Fruit fly (Drosophila melanogaster): ENCODE measurements around the gene Sem1.

Sem1 gene

DNA sequence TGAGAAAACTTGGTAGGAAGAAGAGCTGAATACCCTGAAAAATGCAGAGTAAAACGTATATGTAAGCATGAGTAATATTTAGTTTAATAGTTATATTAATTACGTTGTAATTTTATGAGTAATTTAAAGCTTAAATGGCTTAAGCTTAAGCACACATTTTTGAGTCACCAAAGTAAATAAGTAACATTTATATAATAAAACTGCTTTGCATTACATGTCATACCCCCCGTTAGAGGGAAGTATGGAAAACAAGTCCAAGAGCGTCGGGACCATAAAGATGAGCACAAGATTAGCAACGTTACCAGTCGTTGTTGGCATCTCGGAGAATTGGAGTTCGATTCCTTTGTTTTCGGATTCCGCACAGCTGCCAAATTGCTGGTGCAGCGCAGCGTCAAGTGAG is 30.5 kb downstream of the Sem1 start (continued):
- TF ChIP-seq Eip78C (GFP tag) (peak; percentile 71), Sox102F (GFP tag; optimal IDR thresholded peaks at IDR 0.05) (peak; percentile 38), achi (GFP tag; optimal IDR thresholded peaks at IDR 0.05) (peak; percentile 32), CG10669 (GFP tag; optimal IDR thresholded peaks at IDR 0.05) (no peak), CG15336 (GFP tag; IDR thresholded peaks at IDR 0.05) (peak; percentile 50; the same call in 1 of the 2 replicates), fd59A (GFP tag; optimal IDR thresholded peaks at IDR 0.05) (peak; percentile 24), Blimp-1 (GFP tag; optimal IDR thresholded peaks at IDR 0.05) (no peak), CG6163 (GFP tag; IDR thresholded peaks at IDR 0.05) (0 out of 3 replicates have a peak, but pooled peaks have one; percentile 5), CG11902 (GFP tag; optimal IDR thresholded peaks at IDR 0.05) (no peak), Hr38 (GFP tag; optimal IDR thresholded peaks at IDR 0.05) (no peak), CG6792 (GFP tag; optimal IDR thresholded peaks at IDR 0.05) (peak; percentile 19), dsx (GFP tag; optimal IDR thresholded peaks at IDR 0.05; ENCODE audit: poor library complexity, severe bottlenecking) (no peak), CG7368 (GFP tag; optimal IDR thresholded peaks at IDR 0.05) (no peak)

DNA sequence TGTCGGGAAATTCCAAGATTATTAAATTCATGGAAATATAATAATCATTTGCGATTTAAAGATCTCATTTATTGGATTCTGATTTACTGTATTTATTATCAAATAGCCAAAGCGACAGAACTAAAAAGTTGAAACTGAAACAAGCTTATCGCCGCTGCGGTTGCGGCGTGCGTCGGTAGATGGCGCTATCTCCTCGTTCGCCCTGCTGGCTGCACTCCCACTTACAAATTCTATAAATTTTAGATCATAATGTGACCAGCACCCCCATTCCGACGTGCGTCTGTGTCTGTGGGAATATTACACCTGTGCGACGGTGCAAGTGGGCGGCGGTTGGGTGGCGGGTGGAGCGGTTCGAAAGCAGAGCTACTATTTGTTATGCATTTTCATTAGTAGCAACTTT is 33.6 kb downstream of the Sem1 start:
- no peak for TF ChIP-seq CG6808 (GFP tag; optimal IDR thresholded peaks at IDR 0.05)
- TF ChIP-seq lz (GFP tag; optimal IDR thresholded peaks at IDR 0.05) = no peak
- no peak for TF ChIP-seq CG10669 (GFP tag; optimal IDR thresholded peaks at IDR 0.05)
- TF ChIP-seq vri (GFP tag; optimal IDR thresholded peaks at IDR 0.05) = no peak
- no peak for TF ChIP-seq CG4318 (GFP tag; optimal IDR thresholded peaks at IDR 0.05)
- TF ChIP-seq dsx (GFP tag; optimal IDR thresholded peaks at IDR 0.05; ENCODE audit: poor library complexity, severe bottlenecking) = no peak

DNA sequence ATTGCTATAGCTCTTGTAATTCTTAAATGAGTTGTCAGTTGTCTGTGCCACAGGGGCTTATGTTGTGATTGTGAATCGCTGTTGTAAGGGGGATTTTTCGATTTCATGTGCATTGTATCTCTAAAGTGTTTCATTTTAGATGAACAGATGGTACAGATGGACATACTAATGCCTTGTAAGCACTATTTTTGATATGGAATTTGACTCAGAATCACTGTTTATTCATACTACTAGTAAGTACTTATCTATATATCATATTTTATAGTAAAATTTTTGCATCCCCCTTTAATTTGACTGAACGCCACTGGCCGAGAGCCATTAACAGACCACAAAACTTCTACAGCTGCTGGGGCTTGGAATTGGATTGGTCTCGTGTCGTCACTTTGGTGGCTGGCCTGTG is 37.0 kb downstream of the Sem1 start:
- TF ChIP-seq CG11294 (GFP tag; IDR thresholded peaks at IDR 0.05) = peak; percentile 47; the same call in 1 of the 2 replicates
- TF ChIP-seq CG6276 (GFP tag; optimal IDR thresholded peaks at IDR 0.05) = peak; percentile 33
- no peak for TF ChIP-seq Eip75B (GFP tag; optimal IDR thresholded peaks at IDR 0.05)
- no peak for TF ChIP-seq Smox (GFP tag; optimal IDR thresholded peaks at IDR 0.05)
- TF ChIP-seq CG7368 (GFP tag; optimal IDR thresholded peaks at IDR 0.05) = no peak
- TF ChIP-seq dac (GFP tag; optimal IDR thresholded peaks at IDR 0.05) = peak; percentile 9
- TF ChIP-seq Eip78C (GFP tag) = peak; percentile 60
- peak; percentile 35 for TF ChIP-seq OdsH (GFP tag; optimal IDR thresholded peaks at IDR 0.05)
- peak; percentile 1 for TF ChIP-seq CG3919 (GFP tag; optimal IDR thresholded peaks at IDR 0.05)
- TF ChIP-seq svp (GFP tag) = no peak
- TF ChIP-seq spab (GFP tag; optimal IDR thresholded peaks at IDR 0.05) = peak; percentile 23
- TF ChIP-seq CG8119 (GFP tag; IDR thresholded peaks at IDR 0.05) = 0 out of 3 replicates have a peak, but pooled peaks have one; percentile 20
- peak; percentile 15 for TF ChIP-seq net (GFP tag; optimal IDR thresholded peaks at IDR 0.05)
- peak; percentile 2 for TF ChIP-seq CG10631 (GFP tag; optimal IDR thresholded peaks at IDR 0.05)
- TF ChIP-seq eg (GFP tag; IDR thresholded peaks at IDR 0.05) = peak; percentile 27; the same call in 1 of the 3 replicates
- TF ChIP-seq CG15336 (GFP tag; IDR thresholded peaks at IDR 0.05) = peak; percentile 45
- 0 out of 3 replicates have a peak, but pooled peaks have one; percentile 29 for TF ChIP-seq CG6163 (GFP tag; IDR thresholded peaks at IDR 0.05)
- TF ChIP-seq CG3032 (tag; optimal IDR thresholded peaks at IDR 0.05) = peak; percentile 60
- TF ChIP-seq CG6808 (GFP tag; optimal IDR thresholded peaks at IDR 0.05) = peak; percentile 31
- TF ChIP-seq CG32006 (GFP tag; optimal IDR thresholded peaks at IDR 0.05) = peak; percentile 52
- peak; percentile 27 for TF ChIP-seq Hr4 (GFP tag; optimal IDR thresholded peaks at IDR 0.05)
- TF ChIP-seq Ets96B (tag; optimal IDR thresholded peaks at IDR 0.05) = peak; percentile 7
- 0 out of 2 replicates have a peak, but pooled peaks have one; percentile 31 for TF ChIP-seq Gug (GFP tag; IDR thresholded peaks at IDR 0.05)
- TF ChIP-seq salr (GFP tag; optimal IDR thresholded peaks at IDR 0.05) = no peak
- TF ChIP-seq ss (GFP tag; optimal IDR thresholded peaks at IDR 0.05) = peak; percentile 8 to 20
